Worm (Caenorhabditis elegans) whole organism, mixed stage, embryonic: ENCODE data around the gene F36D3.4.

Source experiments
- nhr-12 ChIP-seq: fragments of 150-350 bp; optimal IDR thresholded peaks from 2 replicates; lab custom pipeline; 2014; ENCODE audit warnings: missing biosample characterization, missing genetic modification characterization
- nhr-237 ChIP-seq: fragments of 150-350 bp; optimal IDR thresholded peaks from 2 replicates; lab custom pipeline; 2014; ENCODE audit warnings: missing biosample characterization, missing genetic modification characterization
- snpc-4 ChIP-seq: fragments of 150-350 bp; optimal IDR thresholded peaks from 2 replicates; lab custom pipeline; 2014; ENCODE audit warnings: missing biosample characterization, missing genetic modification characterization

DNA sequence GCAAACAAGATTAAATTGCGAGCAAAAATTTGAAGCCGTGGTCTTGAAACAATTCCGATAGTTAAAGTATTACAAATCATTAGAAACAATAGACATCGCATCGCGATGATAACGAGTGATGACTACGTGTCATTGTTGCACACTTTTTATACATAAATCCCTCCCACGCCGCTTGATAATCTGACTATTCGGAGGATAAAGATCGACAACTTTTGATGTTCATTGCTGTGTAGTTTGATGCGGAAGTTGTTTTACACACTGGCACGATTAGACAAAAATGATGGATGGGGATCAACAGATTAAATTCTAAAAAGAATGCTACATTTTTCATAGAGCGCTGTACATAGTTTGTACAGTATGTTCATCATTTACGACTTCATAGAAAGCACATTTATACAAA, 38.2 kb downstream of the F36D3.4 start, which contains the start of gene T08G3.11:
- no peak for TF ChIP-seq snpc-4 (tag; lab: Kevin White, UChicago)
- no peak for TF ChIP-seq nhr-12 (tag; lab: Kevin White, UChicago)
- TF ChIP-seq nhr-237, result no peak
